Fruit fly (Drosophila melanogaster): ENCODE data around the gene CG16888.

Gene CG16888

dm6 chr2L:13835002-13835910, 22.2 kb upstream of the CG16888 start, which contains the start of the genes mRpS23 and CenG1A (continued):
- TF ChIP-seq tgo (GFP tag; IDR thresholded peaks at IDR 0.05), result peak; percentile 100
- TF ChIP-seq CG17359 (tag; optimal IDR thresholded peaks at IDR 0.05), result peak; percentile 100
- no peak for TF ChIP-seq lov (optimal IDR thresholded peaks at IDR 0.05)
- TF ChIP-seq lov (GFP tag; IDR thresholded peaks at IDR 0.05), result peak; percentile 100
- peak; percentile 100 for TF ChIP-seq gce (GFP tag; IDR thresholded peaks at IDR 0.05)
- peak; percentile 99 for TF ChIP-seq CG11398 (GFP tag; optimal IDR thresholded peaks at IDR 0.05)
- TF ChIP-seq toy (GFP tag; IDR thresholded peaks at IDR 0.05), result peak; percentile 99
- TF ChIP-seq ro (GFP tag; IDR thresholded peaks at IDR 0.05), result peak; percentile 99
- peak; percentile 100 for TF ChIP-seq esg (GFP tag; conservative IDR thresholded peaks at IDR 0.05)
- no peak for TF ChIP-seq pita (GFP tag; optimal IDR thresholded peaks at IDR 0.05)
- TF ChIP-seq CG1647 (GFP tag; optimal IDR thresholded peaks at IDR 0.05), result peak; percentile 99
- TF ChIP-seq CG34422 (GFP tag; IDR thresholded peaks at IDR 0.05), result peak; percentile 100
- peak; percentile 100 for TF ChIP-seq CG6272 (GFP tag; IDR thresholded peaks at IDR 0.05)
- TF ChIP-seq bbx (GFP tag; IDR thresholded peaks at IDR 0.05; ENCODE audit: partially characterized antibody), result peak; percentile 64; the same call in 1 of the 2 replicates
- TF ChIP-seq cwo (GFP tag; optimal IDR thresholded peaks at IDR 0.05), result peak; percentile 99
- TF ChIP-seq BtbVII (GFP tag; optimal IDR thresholded peaks at IDR 0.05), result peak; percentile 100
- TF ChIP-seq Stat92E (GFP tag; optimal IDR thresholded peaks at IDR 0.05), result peak in 1 of 3 experiments; percentile 99
- TF ChIP-seq Optix (GFP tag; IDR thresholded peaks at IDR 0.05), result peak; percentile 100
- TF ChIP-seq klu (GFP tag; IDR thresholded peaks at IDR 0.05), result peak; percentile 99
- TF ChIP-seq CG34224 (GFP tag; IDR thresholded peaks at IDR 0.05; ENCODE audit: partially characterized antibody), result peak; percentile 81
- TF ChIP-seq CG4282 (GFP tag; optimal IDR thresholded peaks at IDR 0.05), result peak; percentile 99
- no peak for TF ChIP-seq abd-A (tag; optimal IDR thresholded peaks at IDR 0.05)
- peak; percentile 84 for TF ChIP-seq Doc3 (GFP tag; IDR thresholded peaks at IDR 0.05; ENCODE audit: partially characterized antibody)
- peak; percentile 100 for TF ChIP-seq CG4854 (GFP tag; optimal IDR thresholded peaks at IDR 0.05)
- TF ChIP-seq Bgb (GFP tag; IDR thresholded peaks at IDR 0.05; ENCODE audit: partially characterized antibody), result peak; percentile 70
- TF ChIP-seq Fer3 (tag; optimal IDR thresholded peaks at IDR 0.05), result peak; percentile 100
- TF ChIP-seq Gsc (GFP tag; IDR thresholded peaks at IDR 0.05), result peak; percentile 99
- TF ChIP-seq HLHmδ (GFP tag; optimal IDR thresholded peaks at IDR 0.05), result peak; percentile 86
- TF ChIP-seq Fer1 (GFP tag; optimal IDR thresholded peaks at IDR 0.05), result peak; percentile 100
- TF ChIP-seq Usf (GFP tag; optimal IDR thresholded peaks at IDR 0.05), result peak; percentile 99
- TF ChIP-seq CG17328 (GFP tag; IDR thresholded peaks at IDR 0.05), result peak; percentile 100
- TF ChIP-seq ci (GFP tag; IDR thresholded peaks at IDR 0.05), result peak; percentile 100
- peak; percentile 100 for TF ChIP-seq gem (tag; optimal IDR thresholded peaks at IDR 0.05)
- TF ChIP-seq gsb (GFP tag; IDR thresholded peaks at IDR 0.05), result peak; percentile 100
- peak; percentile 100 for TF ChIP-seq CG1602 (GFP tag; optimal IDR thresholded peaks at IDR 0.05)
- peak; percentile 100 for TF ChIP-seq CG2678 (tag; optimal IDR thresholded peaks at IDR 0.05)
- peak; percentile 99 for TF ChIP-seq ewg (GFP tag; optimal IDR thresholded peaks at IDR 0.05)
- peak; percentile 100 for TF ChIP-seq Mrtf (GFP tag; IDR thresholded peaks at IDR 0.05)
- peak; percentile 96 for TF ChIP-seq CG8281 (tag; optimal IDR thresholded peaks at IDR 0.05)
- peak; percentile 100 for TF ChIP-seq Ada2b (GFP tag; IDR thresholded peaks at IDR 0.05)
- TF ChIP-seq fu2 (GFP tag; optimal IDR thresholded peaks at IDR 0.05), result peak; percentile 100
- peak; percentile 94 for TF ChIP-seq Nf-YC (tag; optimal IDR thresholded peaks at IDR 0.05)
- peak; percentile 97 for TF ChIP-seq CG10431 (GFP tag; optimal IDR thresholded peaks at IDR 0.05)
- peak; percentile 99 for TF ChIP-seq Lhr (GFP tag; optimal IDR thresholded peaks at IDR 0.05)
- peak; percentile 100 for TF ChIP-seq sens (GFP tag)
- TF ChIP-seq HmgD (GFP tag; optimal IDR thresholded peaks at IDR 0.05), result peak; percentile 99
- TF ChIP-seq Max (GFP tag; optimal IDR thresholded peaks at IDR 0.05), result peak; percentile 100
- TF ChIP-seq Bdp1 (GFP tag; optimal IDR thresholded peaks at IDR 0.05), result peak; percentile 96

Measured in whole organism, embryonic.